Fruit fly (Drosophila melanogaster) Kc167 (cell line): ENCODE data around the gene CG11342.

Experiments
- Myc ChIP-seq: fragments of >200 bp; optimal IDR thresholded peaks from 2 replicates; lab custom pipeline; 2017; ENCODE audit warnings: missing external identifiers
- psq ChIP-seq: fragments of >200 bp; optimal IDR thresholded peaks from 2 replicates; lab custom pipeline; 2017; ENCODE audit warnings: missing external identifiers
- ttk ChIP-seq: sonication (Bioruptor generic); optimal IDR thresholded peaks from 2 replicates; lab custom pipeline; 2017; ENCODE audit warnings: missing external identifiers

dm6 chr3L:4388215-4388614 is 21.0 kb upstream of the CG11342 start:
- TF ChIP-seq psq (lab: Kevin White, UChicago) (no peak), Myc (lab: Kevin White, UChicago) (no peak), ttk (lab: Kevin White, UChicago) (no peak)
